Fruit fly (Drosophila melanogaster) whole organism, embryonic: ENCODE data around the gene CG12546.

Source experiments
- Atf3 ChIP-seq: fragments of 200-800 bp; sonication (Bioruptor generic); optimal IDR thresholded peaks from 3 replicates; lab custom pipeline; 2016; ENCODE audit warnings: missing biosample characterization, missing genetic modification characterization
- Awh ChIP-seq: fragments of 200-800 bp; sonication (Bioruptor generic); IDR thresholded peaks from 2 replicates; pipeline ENCODE4, ENCODE4 v1.3.6; 2022; ENCODE audit warnings: missing biosample characterization, missing genetic modification characterization
- B-H1 ChIP-seq: fragments of 200-800 bp; sonication (Bioruptor generic); IDR thresholded peaks from 3 replicates; pipeline ENCODE4 v1.3.6; 2022; ENCODE audit warnings: missing biosample characterization, missing genetic modification characterization
- CG10274 ChIP-seq: fragments of 200-800 bp; sonication (Bioruptor generic); optimal IDR thresholded peaks from 3 replicates; lab custom pipeline; 2017; ENCODE audit warnings: missing biosample characterization, mild to moderate bottlenecking, missing genetic modification characterization
- CG11093 ChIP-seq: fragments of 200-800 bp; sonication (Bioruptor generic); IDR thresholded peaks from 3 replicates; pipeline ENCODE4 v1.3.6; 2022; ENCODE audit warnings: missing biosample characterization, missing genetic modification characterization
- CG11695 ChIP-seq: fragments of 200-800 bp; sonication (Bioruptor generic); IDR thresholded peaks from 3 replicates; pipeline ENCODE4 v1.3.6; 2022; ENCODE audit warnings: missing biosample characterization, missing genetic modification characterization
- CG1647 ChIP-seq: fragments of 200-800 bp; sonication (Bioruptor generic); optimal IDR thresholded peaks from 3 replicates; lab custom pipeline; 2016; ENCODE audit warnings: missing biosample characterization, missing genetic modification characterization
- CG2199 ChIP-seq: fragments of 200-800 bp; sonication (Bioruptor generic); IDR thresholded peaks from 3 replicates; pipeline ENCODE4 v1.3.6; 2022; ENCODE audit warnings: missing biosample characterization, missing genetic modification characterization
- CG30403 ChIP-seq: fragments of 200-800 bp; sonication (Bioruptor generic); optimal IDR thresholded peaks from 3 replicates; lab custom pipeline; 2016; ENCODE audit warnings: missing biosample characterization, missing genetic modification characterization
- CG30431 ChIP-seq: fragments of 200-800 bp; sonication (Bioruptor generic); optimal IDR thresholded peaks from 2 replicates; lab custom pipeline; 2017; ENCODE audit warnings: missing biosample characterization, missing genetic modification characterization
- CG4328 ChIP-seq: fragments of 200-800 bp; sonication (Bioruptor generic); optimal IDR thresholded peaks from 3 replicates; lab custom pipeline; 2017; ENCODE audit warnings: missing biosample characterization, missing genetic modification reagents, missing genetic modification characterization
- CG4424 ChIP-seq: fragments of 200-800 bp; sonication (Bioruptor generic); optimal IDR thresholded peaks from 3 replicates; lab custom pipeline; 2016; ENCODE audit warnings: missing biosample characterization, missing genetic modification characterization
- CG4730 ChIP-seq: fragments of 200-800 bp; sonication (Bioruptor generic); IDR thresholded peaks from 2 replicates; pipeline ENCODE4 v1.3.6; 2022; ENCODE audit warnings: missing biosample characterization, missing genetic modification characterization
- CG5180 ChIP-seq: fragments of 200-800 bp; sonication (Bioruptor generic); optimal IDR thresholded peaks from 3 replicates; lab custom pipeline; 2017; ENCODE audit warnings: missing biosample characterization, missing genetic modification characterization, mild to moderate bottlenecking, moderate library complexity, missing genetic modification reagents
- CG6689 ChIP-seq: fragments of 200-800 bp; sonication (Bioruptor generic); IDR thresholded peaks from 2 replicates; pipeline ENCODE4 v1.3.6; 2022; ENCODE audit warnings: missing biosample characterization, missing genetic modification characterization
- CG6813 ChIP-seq: fragments of 200-800 bp; sonication (Bioruptor generic); optimal IDR thresholded peaks from 2 replicates; lab custom pipeline; 2017; ENCODE audit warnings: missing biosample characterization, missing genetic modification characterization, mild to moderate bottlenecking, moderate library complexity, missing genetic modification reagents
- CG8924 ChIP-seq: fragments of 200-800 bp; optimal IDR thresholded peaks from 3 replicates; lab custom pipeline; 2019; ENCODE audit warnings: missing biosample characterization, mild to moderate bottlenecking, missing genetic modification characterization, moderate library complexity
- CG9437 ChIP-seq: fragments of 200-800 bp; sonication (Bioruptor generic); optimal IDR thresholded peaks from 2 replicates; lab custom pipeline; 2018; ENCODE audit warnings: missing biosample characterization, mild to moderate bottlenecking, missing genetic modification characterization
- CG9932 ChIP-seq: fragments of 200-800 bp; sonication (Bioruptor generic); IDR thresholded peaks from 2 replicates; pipeline ENCODE4 v1.3.6; 2022; ENCODE audit warnings: missing biosample characterization, missing genetic modification characterization
- CHES-1-like ChIP-seq: fragments of 200-800 bp; sonication (Bioruptor generic); optimal IDR thresholded peaks from 2 replicates; lab custom pipeline; 2016; ENCODE audit warnings: missing biosample characterization, missing genetic modification characterization
- Dll ChIP-seq: fragments of 200-800 bp; sonication (Bioruptor generic); IDR thresholded peaks from 4 replicates; pipeline ENCODE4 v1.3.6; 2022; ENCODE audit warnings: missing biosample characterization, missing genetic modification characterization; ENCODE audit not compliant: partially characterized antibody
- Dp ChIP-seq: fragments of 200-800 bp; sonication (Bioruptor generic); optimal IDR thresholded peaks from 2 replicates; lab custom pipeline; 2018; ENCODE audit warnings: missing biosample characterization, mild to moderate bottlenecking, missing genetic modification characterization, moderate library complexity
- E2f1 ChIP-seq: fragments of 200-800 bp; sonication (Bioruptor generic); IDR thresholded peaks from 2 replicates; pipeline ENCODE4 v1.3.6; 2022; ENCODE audit warnings: missing biosample characterization, missing genetic modification characterization
- ERR ChIP-seq: fragments of 200-800 bp; sonication (Bioruptor generic); optimal IDR thresholded peaks from 2 replicates; lab custom pipeline; 2016; ENCODE audit warnings: missing biosample characterization, missing genetic modification characterization
- Ets97D ChIP-seq: fragments of 200-800 bp; sonication (Bioruptor generic); optimal IDR thresholded peaks from 3 replicates; lab custom pipeline; 2016; ENCODE audit warnings: missing biosample characterization, missing genetic modification characterization
- Fer3 ChIP-seq: fragments of 200-800 bp; sonication (Bioruptor generic); optimal IDR thresholded peaks from 2 replicates; lab custom pipeline; 2018; ENCODE audit warnings: missing biosample characterization, mild to moderate bottlenecking, missing genetic modification characterization, moderate library complexity
- Hey ChIP-seq: fragments of 200-800 bp; sonication (Bioruptor generic); optimal IDR thresholded peaks from 3 replicates; lab custom pipeline; 2018; ENCODE audit warnings: missing biosample characterization, mild to moderate bottlenecking, missing genetic modification characterization
- Hsf ChIP-seq: fragments of 200-800 bp; sonication (Bioruptor generic); optimal IDR thresholded peaks from 3 replicates; lab custom pipeline; 2016; ENCODE audit warnings: missing biosample characterization, missing genetic modification characterization
- Lhr ChIP-seq: fragments of 200-800 bp; sonication (Bioruptor generic); optimal IDR thresholded peaks from 3 replicates; lab custom pipeline; 2017; ENCODE audit warnings: mild to moderate bottlenecking, missing biosample characterization, missing genetic modification reagents, missing genetic modification characterization
- Mes4 ChIP-seq: fragments of 200-800 bp; sonication (Bioruptor generic); optimal IDR thresholded peaks from 2 replicates; lab custom pipeline; 2016; ENCODE audit warnings: missing biosample characterization, missing genetic modification characterization
- Myb ChIP-seq: fragments of 200-800 bp; sonication (Bioruptor generic); optimal IDR thresholded peaks from 2 replicates; lab custom pipeline; 2016; ENCODE audit warnings: missing biosample characterization, missing genetic modification characterization
- Rx ChIP-seq: fragments of 200-800 bp; sonication (Bioruptor generic); IDR thresholded peaks from 2 replicates; pipeline ENCODE4 v1.3.6; 2022; ENCODE audit warnings: missing biosample characterization, missing genetic modification characterization
- Xbp1 ChIP-seq: fragments of 200-800 bp; sonication (Bioruptor generic); optimal IDR thresholded peaks from 3 replicates; lab custom pipeline; 2016; ENCODE audit warnings: missing biosample characterization, mild to moderate bottlenecking, missing genetic modification characterization
- ab ChIP-seq: fragments of 200-800 bp; sonication (Bioruptor generic); optimal IDR thresholded peaks from 2 replicates; lab custom pipeline; 2016; ENCODE audit warnings: missing biosample characterization, missing genetic modification characterization
- abd-A ChIP-seq: fragments of 200-800 bp; sonication (Bioruptor generic); optimal IDR thresholded peaks from 3 replicates; lab custom pipeline; 2019; ENCODE audit warnings: missing biosample characterization, mild to moderate bottlenecking, missing genetic modification characterization, moderate library complexity
- al ChIP-seq: fragments of 200-800 bp; sonication (Bioruptor generic); IDR thresholded peaks from 2 replicates; pipeline ENCODE4 v1.3.6; 2022; ENCODE audit warnings: missing biosample characterization, missing genetic modification characterization
- danr ChIP-seq: fragments of 200-800 bp; sonication (Bioruptor generic); IDR thresholded peaks from 2 replicates; pipeline ENCODE4 v1.3.6; 2022; ENCODE audit warnings: missing biosample characterization, missing genetic modification characterization
- gcm2 ChIP-seq: fragments of 200-800 bp; sonication (Bioruptor generic); optimal IDR thresholded peaks from 2 replicates; lab custom pipeline; 2016; ENCODE audit warnings: missing biosample characterization, missing genetic modification characterization
- gsb ChIP-seq: fragments of 200-800 bp; sonication (Bioruptor generic); IDR thresholded peaks from 2 replicates; pipeline ENCODE4 v1.3.6; 2022; ENCODE audit warnings: missing biosample characterization, missing genetic modification characterization
- hb ChIP-seq: fragments of 200-800 bp; sonication (Bioruptor generic); IDR thresholded peaks from 3 replicates; pipeline ENCODE4 v1.3.6; 2022; ENCODE audit warnings: missing biosample characterization, missing genetic modification characterization; ENCODE audit not compliant: partially characterized antibody
- jigr1 ChIP-seq: fragments of 200-800 bp; sonication (Bioruptor generic); IDR thresholded peaks from 3 replicates; pipeline ENCODE4 v1.3.6; 2022; ENCODE audit warnings: missing biosample characterization, missing genetic modification characterization
- jumu ChIP-seq: fragments of 200-800 bp; sonication (Bioruptor generic); optimal IDR thresholded peaks from 3 replicates; lab custom pipeline; 2016; ENCODE audit warnings: missing biosample characterization, missing genetic modification characterization
- pita ChIP-seq: fragments of 200-800 bp; sonication (Bioruptor generic); optimal IDR thresholded peaks from 2 replicates; lab custom pipeline; 2017; ENCODE audit warnings: missing biosample characterization, mild to moderate bottlenecking, missing genetic modification characterization
- sens ChIP-seq: fragments of 200-800 bp; sonication (Bioruptor generic); peaks from one replicate; lab custom pipeline; 2016; ENCODE audit warnings: missing biosample characterization, missing genetic modification characterization
- shn ChIP-seq: fragments of 200-800 bp; sonication (Bioruptor generic); optimal IDR thresholded peaks from 3 replicates; lab custom pipeline; 2016; ENCODE audit warnings: missing biosample characterization, missing genetic modification characterization
- tll ChIP-seq, 2 experiments: fragments of 200-800 bp in 1 of 2; fragments of >200 bp in 1 of 2; sonication (Bioruptor generic) in 1 of 2; optimal IDR thresholded peaks; 2 replicates each; lab custom pipeline; 2017 to 2019; ENCODE audit warnings: missing biosample characterization in 2 of 2, missing genetic modification characterization in 2 of 2, mild to moderate bottlenecking in 1 of 2, moderate library complexity in 1 of 2
- trem ChIP-seq: fragments of 200-800 bp; optimal IDR thresholded peaks from 3 replicates; lab custom pipeline; 2019; ENCODE audit warnings: missing biosample characterization, mild to moderate bottlenecking, missing genetic modification characterization, moderate library complexity
- twi ChIP-seq: fragments of 200-800 bp; optimal IDR thresholded peaks from 2 replicates; lab custom pipeline; 2019; ENCODE audit warnings: missing biosample characterization, mild to moderate bottlenecking, missing genetic modification characterization, moderate library complexity
- usp ChIP-seq: fragments of >200 bp; optimal IDR thresholded peaks from 2 replicates; lab custom pipeline; 2017; ENCODE audit warnings: missing biosample characterization, missing genetic modification characterization
- vfl ChIP-seq: fragments of 200-800 bp; sonication (Bioruptor generic); optimal IDR thresholded peaks from 2 replicates; lab custom pipeline; 2016; ENCODE audit warnings: missing biosample characterization, missing genetic modification characterization

Gene CG12546

dm6 chr3L:22741389-22742120 is 47.9 kb upstream of the CG12546 start, which contains the start of gene CG7369 (continued):
- TF ChIP-seq gsb (GFP tag; lab: Robert Waterston, UW) (peak; percentile 64), Awh (GFP tag; lab: Robert Waterston, UW) (peak; percentile 45; the same call in 1 of the 2 replicates), Xbp1 (GFP tag; lab: Kevin White, UChicago) (peak; percentile 85), CG11695 (peak; percentile 75), twi (peak; percentile 63), CG5180 (peak; percentile 17), Dp (GFP tag; lab: Kevin White, UChicago) (peak; percentile 48), pita (GFP tag; lab: Kevin White, UChicago) (no peak), CG30403 (GFP tag; lab: Kevin White, UChicago) (peak; percentile 96), Myb (GFP tag; lab: Kevin White, UChicago) (peak; percentile 62), CG6689 (peak; percentile 66), Mes4 (GFP tag; lab: Kevin White, UChicago) (no peak), sens (GFP tag; lab: Kevin White, UChicago) (peak; percentile 96), jigr1 (GFP tag; lab: Robert Waterston, UW) (peak; percentile 68; the same call in 1 of the 3 replicates), hb (GFP tag; lab: Robert Waterston, UW) (peak; percentile 44; the same call in 2 of the 3 replicates), CG30431 (GFP tag; lab: Kevin White, UChicago) (peak; percentile 67), trem (peak; percentile 60), al (peak; percentile 76), Dll (GFP tag; lab: Robert Waterston, UW) (peak; percentile 91), Rx (GFP tag; lab: Robert Waterston, UW) (peak; percentile 62), Fer3 (tag; lab: Kevin White, UChicago) (peak; percentile 77), Hey (tag; lab: Kevin White, UChicago) (peak; percentile 10), CG8924 (tag; lab: Kevin White, UChicago) (peak; percentile 86), E2f1 (GFP tag; lab: Robert Waterston, UW) (peak; percentile 71), usp (no peak), CG4328 (GFP tag; lab: Kevin White, UChicago) (peak; percentile 82), Ets97D (GFP tag; lab: Kevin White, UChicago) (peak; percentile 92), CG4424 (peak; percentile 90), Lhr (GFP tag; lab: Kevin White, UChicago) (peak; percentile 80), CG1647 (GFP tag; lab: Kevin White, UChicago) (peak; percentile 77), CG9932 (peak; percentile 91), tll (GFP tag; optimal IDR thresholded peaks at IDR 0.05; lab: Kevin White, UChicago) (peak; percentile 49 to 84), CHES-1-like (GFP tag; lab: Kevin White, UChicago) (peak; percentile 79), gcm2 (peak; percentile 70), ab (peak; percentile 43), danr (peak; percentile 24; the same call in 1 of the 2 replicates), vfl (GFP tag; lab: Kevin White, UChicago) (peak; percentile 84), CG10274 (GFP tag; lab: Kevin White, UChicago) (peak; percentile 62), jumu (GFP tag; lab: Kevin White, UChicago) (peak; percentile 63), ERR (GFP tag; lab: Kevin White, UChicago) (peak; percentile 61), CG9437 (GFP tag; lab: Kevin White, UChicago) (peak; percentile 82), CG11093 (peak; percentile 66; the same call in 2 of the 3 replicates), shn (peak; percentile 69), abd-A (tag; lab: Kevin White, UChicago) (no peak), B-H1 (peak; percentile 58), CG6813 (GFP tag; lab: Kevin White, UChicago) (no peak), CG2199 (GFP tag; lab: Robert Waterston, UW) (0 out of 3 replicates have a peak, but pooled peaks have one; percentile 8), Hsf (peak; percentile 89), CG4730 (GFP tag; lab: Robert Waterston, UW) (peak; percentile 68), Atf3 (GFP tag; lab: Kevin White, UChicago) (peak; percentile 72)
